Worm (Caenorhabditis elegans) whole organism, young adult: ENCODE results near the gene semo-1.

ENCODE experiments used
- B0019.2 ChIP-seq: fragments of 200-800 bp; sonication (Bioruptor generic); conservative IDR thresholded peaks from 2 replicates; pipeline ENCODE4 v1.3.6; 2022; ENCODE audit warnings: missing genetic modification reagents, missing genetic modification characterization, missing compliant biosample characterization
- F57C9.4 ChIP-seq: sonication (generic microtip); optimal IDR thresholded peaks from 2 replicates; lab custom pipeline; 2017; ENCODE audit warnings: mild to moderate bottlenecking, missing genetic modification characterization, missing compliant biosample characterization
- T26A5.8 ChIP-seq: sonication (generic microtip); optimal IDR thresholded peaks from 2 replicates; lab custom pipeline; 2016; ENCODE audit warnings: missing genetic modification characterization, missing compliant biosample characterization
- Y95B8A.8 ChIP-seq: fragments of 200-800 bp; sonication (Bioruptor generic); IDR thresholded peaks from 2 replicates; pipeline ENCODE4 v1.3.6; 2022; ENCODE audit warnings: missing genetic modification reagents, missing genetic modification characterization, missing compliant biosample characterization
- aptf-2 ChIP-seq: fragments of 200-800 bp; sonication (Bioruptor generic); conservative IDR thresholded peaks from 2 replicates; pipeline ENCODE4 v1.3.6; 2022; ENCODE audit warnings: missing genetic modification reagents, missing genetic modification characterization, missing compliant biosample characterization
- ceh-58 ChIP-seq: fragments of 200-800 bp; sonication (Bioruptor generic); IDR thresholded peaks from 2 replicates; pipeline ENCODE4 v1.3.6; 2022; ENCODE audit warnings: missing genetic modification characterization, missing compliant biosample characterization
- chd-7 ChIP-seq: sonication (generic microtip); optimal IDR thresholded peaks from 2 replicates; lab custom pipeline; 2016; ENCODE audit warnings: mild to moderate bottlenecking, missing genetic modification characterization, moderate library complexity, missing compliant biosample characterization
- dpl-1 ChIP-seq: fragments of 150-350 bp; optimal IDR thresholded peaks from 2 replicates; lab custom pipeline; 2014; ENCODE audit warnings: missing biosample characterization, missing genetic modification reagents, missing genetic modification characterization
- egrh-3 ChIP-seq: fragments of 200-800 bp; sonication (Bioruptor generic); IDR thresholded peaks from 2 replicates; pipeline ENCODE4 v1.3.6; 2022; ENCODE audit warnings: missing genetic modification reagents, missing genetic modification characterization, missing compliant biosample characterization
- let-607 ChIP-seq, 2 experiments: fragments of 200-800 bp in 1 of 2; sonication (Bioruptor generic) in 1 of 2; sonication (generic microtip) in 1 of 2; optimal IDR thresholded peaks; 2 replicates each; lab custom pipeline; 2016 to 2018; ENCODE audit warnings: mild to moderate bottlenecking in 2 of 2, missing compliant biosample characterization in 2 of 2, missing genetic modification characterization in 2 of 2, moderate library complexity in 2 of 2, missing genotype in 1 of 2

The semo-1 gene

DNA sequence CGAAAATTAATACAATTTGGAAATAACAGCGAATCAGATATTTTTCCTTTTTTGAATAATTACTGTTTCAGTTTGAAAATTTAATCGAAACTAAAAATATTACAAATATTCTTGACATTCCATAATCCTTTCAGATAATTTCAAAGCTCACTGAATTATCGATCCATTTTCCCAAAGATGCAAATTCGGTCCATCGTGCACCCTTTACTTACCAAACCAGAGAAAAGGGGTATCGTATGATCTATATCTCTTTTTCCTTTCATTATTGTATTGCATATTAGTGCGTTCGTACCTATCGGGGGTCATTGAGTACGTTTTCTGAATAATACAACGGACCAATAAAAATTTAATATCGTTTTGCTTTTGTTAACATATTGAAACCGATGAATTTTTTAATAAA is 53.7 kb downstream of the semo-1 start:
- TF ChIP-seq T26A5.8 (no peak), aptf-2 (GFP tag; lab: Robert Waterston, UW) (no peak), egrh-3 (no peak), F57C9.4 (no peak), B0019.2 (GFP tag; lab: Robert Waterston, UW) (no peak), ceh-58 (GFP tag; lab: Robert Waterston, UW) (no peak)

DNA sequence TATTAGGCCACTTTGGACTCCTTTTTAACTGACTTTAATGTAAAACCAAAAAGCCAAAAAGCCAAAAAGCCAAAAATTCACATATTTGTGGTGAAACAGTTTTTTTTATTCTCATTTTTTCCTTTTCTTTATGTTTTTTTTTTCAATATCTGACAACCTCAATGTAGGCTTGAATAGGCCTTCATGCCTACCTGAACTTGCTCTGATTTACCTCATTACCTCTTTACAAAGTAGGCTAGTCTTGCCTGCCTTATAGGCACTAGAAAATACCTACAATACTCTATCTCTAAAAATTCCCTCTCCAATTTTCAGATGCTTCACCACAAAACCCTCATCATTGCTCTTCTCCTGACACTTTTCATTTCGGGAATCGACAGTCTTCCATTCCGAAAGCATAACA is 55.3 kb downstream of the semo-1 start, which contains the start of gene ins-34:
TSS of gene ins-34 (plus strand) at position 301 of the 400 bp plus-strand sequence.
- TF ChIP-seq let-607 (tag; optimal IDR thresholded peaks at IDR 0.05; lab: Kevin White, UChicago) (no peak), Y95B8A.8 (GFP tag; lab: Robert Waterston, UW) (no peak), chd-7 (tag; lab: Kevin White, UChicago) (no peak), dpl-1 (GFP tag; lab: Kevin White, UChicago) (no peak)
